Fruit fly (Drosophila melanogaster) Kc167 (cell line): Measurements from ENCODE around the gene CG32641.

ENCODE experiments used
- Sin3A ChIP-seq: fragments of >200 bp; optimal IDR thresholded peaks from 2 replicates; lab custom pipeline; 2018; ENCODE audit warnings: missing external identifiers
- h ChIP-seq: fragments of >200 bp; optimal IDR thresholded peaks from 3 replicates; lab custom pipeline; 2018; ENCODE audit warnings: missing external identifiers

DNA sequence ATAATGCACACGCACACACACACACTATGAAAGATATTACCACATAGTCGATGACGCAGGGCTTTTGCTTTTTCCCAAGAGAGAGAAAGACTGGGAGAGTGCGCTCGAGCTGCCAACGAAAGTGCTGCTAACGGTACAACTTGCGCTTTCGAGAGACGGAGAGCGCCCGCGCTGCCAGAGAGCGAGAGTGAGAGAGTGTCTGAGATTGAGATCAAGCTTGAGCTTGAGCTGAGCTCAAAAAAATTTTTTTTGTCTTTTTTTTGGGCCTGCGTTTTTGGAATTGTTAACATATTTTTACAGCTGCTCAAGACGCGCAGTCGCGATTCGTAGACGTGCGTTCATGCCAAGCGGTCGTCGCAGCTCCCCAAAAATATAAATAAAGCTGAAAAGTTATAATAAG lies 45.4 kb upstream of the CG32641 start, which contains the start of gene CG32645:
- TF ChIP-seq Sin3A (lab: Kevin White, UChicago) (no peak), h (lab: Kevin White, UChicago) (no peak)
